Fruit fly (Drosophila melanogaster) whole organism, embryonic: ENCODE data around the gene dar1.

Experiments
- CG10209 ChIP-seq: fragments of 200-800 bp; sonication (Bioruptor generic); optimal IDR thresholded peaks from 3 replicates; lab custom pipeline; 2017; ENCODE audit warnings: missing biosample characterization, mild to moderate bottlenecking, missing genetic modification characterization, missing genetic modification reagents
- CG10267 ChIP-seq: fragments of 200-800 bp; sonication (Bioruptor generic); optimal IDR thresholded peaks from 2 replicates; lab custom pipeline; 2018; ENCODE audit warnings: missing biosample characterization, mild to moderate bottlenecking, missing genetic modification characterization, moderate library complexity
- CG10321 ChIP-seq: fragments of 200-800 bp; sonication (Bioruptor generic); IDR thresholded peaks from 2 replicates; pipeline ENCODE4 v1.3.6; 2022; ENCODE audit warnings: missing biosample characterization, missing genetic modification characterization
- CG10654 ChIP-seq: fragments of 200-800 bp; sonication (Bioruptor generic); optimal IDR thresholded peaks from 2 replicates; lab custom pipeline; 2016; ENCODE audit warnings: missing biosample characterization, missing genetic modification characterization
- CG12155 ChIP-seq: fragments of 200-800 bp; sonication (Bioruptor generic); optimal IDR thresholded peaks from 3 replicates; lab custom pipeline; 2016; ENCODE audit warnings: missing biosample characterization, missing genetic modification characterization
- CG12391 ChIP-seq: fragments of 200-800 bp; sonication (Bioruptor generic); optimal IDR thresholded peaks from 3 replicates; lab custom pipeline; 2018; ENCODE audit warnings: missing biosample characterization, mild to moderate bottlenecking, missing genetic modification characterization, moderate library complexity
- CG12769 ChIP-seq: fragments of 200-800 bp; sonication (Bioruptor generic); optimal IDR thresholded peaks from 2 replicates; lab custom pipeline; 2019; ENCODE audit warnings: missing biosample characterization, mild to moderate bottlenecking, missing genetic modification characterization, moderate library complexity
- CG13775 ChIP-seq: fragments of 200-800 bp; sonication (Bioruptor generic); optimal IDR thresholded peaks from 3 replicates; lab custom pipeline; 2017; ENCODE audit warnings: missing biosample characterization, mild to moderate bottlenecking, missing genetic modification characterization
- CG13894 ChIP-seq: fragments of 200-800 bp; sonication (Bioruptor generic); optimal IDR thresholded peaks from 3 replicates; lab custom pipeline; 2018; ENCODE audit warnings: missing biosample characterization, mild to moderate bottlenecking, missing genetic modification characterization, moderate library complexity
- CG1529 ChIP-seq: fragments of 200-800 bp; sonication (Bioruptor generic); optimal IDR thresholded peaks from 3 replicates; lab custom pipeline; 2018; ENCODE audit warnings: missing biosample characterization, missing genetic modification characterization
- CG17612 ChIP-seq: fragments of 200-800 bp; sonication (Bioruptor generic); IDR thresholded peaks from 2 replicates; pipeline ENCODE4 v1.3.6; 2022; ENCODE audit warnings: missing biosample characterization, missing genetic modification characterization
- CG18599 ChIP-seq: fragments of 200-800 bp; sonication (Bioruptor generic); optimal IDR thresholded peaks from 3 replicates; lab custom pipeline; 2017; ENCODE audit warnings: missing biosample characterization, missing genetic modification characterization, mild to moderate bottlenecking, moderate library complexity, missing genetic modification reagents
- CG18764 ChIP-seq: fragments of 200-800 bp; sonication (Bioruptor generic); optimal IDR thresholded peaks from 3 replicates; lab custom pipeline; 2016; ENCODE audit warnings: missing biosample characterization, missing genetic modification characterization
- CG30431 ChIP-seq: fragments of 200-800 bp; sonication (Bioruptor generic); optimal IDR thresholded peaks from 2 replicates; lab custom pipeline; 2017; ENCODE audit warnings: missing biosample characterization, missing genetic modification characterization
- CG4404 ChIP-seq: fragments of 200-800 bp; sonication (Bioruptor generic); IDR thresholded peaks from 2 replicates; pipeline ENCODE4 v1.3.6; 2022; ENCODE audit warnings: missing biosample characterization, missing genetic modification characterization
- CG4424 ChIP-seq: fragments of 200-800 bp; sonication (Bioruptor generic); optimal IDR thresholded peaks from 3 replicates; lab custom pipeline; 2016; ENCODE audit warnings: missing biosample characterization, missing genetic modification characterization
- CG5245 ChIP-seq: fragments of 200-800 bp; sonication (Bioruptor generic); optimal IDR thresholded peaks from 3 replicates; lab custom pipeline; 2016; ENCODE audit warnings: missing biosample characterization, missing genetic modification characterization
- CG6654 ChIP-seq: fragments of 200-800 bp; sonication (Bioruptor generic); optimal IDR thresholded peaks from 2 replicates; lab custom pipeline; 2017; ENCODE audit warnings: missing biosample characterization, mild to moderate bottlenecking, missing genetic modification characterization
- CG6683 ChIP-seq: fragments of 200-800 bp; sonication (Bioruptor generic); optimal IDR thresholded peaks from 2 replicates; lab custom pipeline; 2017; ENCODE audit warnings: missing biosample characterization, mild to moderate bottlenecking, missing genetic modification characterization, missing genetic modification reagents
- CG6765 ChIP-seq: fragments of 200-800 bp; sonication (Bioruptor generic); optimal IDR thresholded peaks from 3 replicates; lab custom pipeline; 2017; ENCODE audit warnings: missing biosample characterization, mild to moderate bottlenecking, missing genetic modification characterization
- CG7271 ChIP-seq: fragments of 200-800 bp; sonication (Bioruptor generic); optimal IDR thresholded peaks from 2 replicates; lab custom pipeline; 2018; ENCODE audit warnings: missing biosample characterization, mild to moderate bottlenecking, missing genetic modification characterization, moderate library complexity
- CHES-1-like ChIP-seq: fragments of 200-800 bp; sonication (Bioruptor generic); optimal IDR thresholded peaks from 2 replicates; lab custom pipeline; 2016; ENCODE audit warnings: missing biosample characterization, missing genetic modification characterization
- Elba2 ChIP-seq: fragments of 200-800 bp; sonication (Bioruptor generic); optimal IDR thresholded peaks from 3 replicates; lab custom pipeline; 2016; ENCODE audit warnings: missing biosample characterization, missing genetic modification characterization
- HLH54F ChIP-seq: fragments of 200-800 bp; sonication (Bioruptor generic); optimal IDR thresholded peaks from 3 replicates; lab custom pipeline; 2016; ENCODE audit warnings: missing biosample characterization, missing genetic modification characterization
- Jarid2 ChIP-seq: fragments of 200-800 bp; sonication (Bioruptor generic); optimal IDR thresholded peaks from 3 replicates; lab custom pipeline; 2017; ENCODE audit warnings: mild to moderate bottlenecking, missing biosample characterization, missing genetic modification reagents, missing genetic modification characterization
- Kr ChIP-seq: fragments of 200-800 bp; sonication (Bioruptor generic); optimal IDR thresholded peaks from 2 replicates; lab custom pipeline; 2017; ENCODE audit warnings: missing biosample characterization, mild to moderate bottlenecking, missing genetic modification characterization
- Mes4 ChIP-seq: fragments of 200-800 bp; sonication (Bioruptor generic); optimal IDR thresholded peaks from 2 replicates; lab custom pipeline; 2016; ENCODE audit warnings: missing biosample characterization, missing genetic modification characterization
- Myb ChIP-seq: fragments of 200-800 bp; sonication (Bioruptor generic); optimal IDR thresholded peaks from 2 replicates; lab custom pipeline; 2016; ENCODE audit warnings: missing biosample characterization, missing genetic modification characterization
- Optix ChIP-seq: fragments of 200-800 bp; sonication (Bioruptor generic); IDR thresholded peaks from 3 replicates; pipeline ENCODE4 v1.3.6; 2022; ENCODE audit warnings: missing biosample characterization, missing genetic modification characterization
- Pdp1 ChIP-seq, 2 experiments: fragments of 200-800 bp; sonication (Bioruptor generic); optimal IDR thresholded peaks; 3 replicates each; lab custom pipeline; 2016; ENCODE audit warnings: missing biosample characterization in 2 of 2, missing genetic modification characterization in 2 of 2, mild to moderate bottlenecking in 1 of 2, moderate library complexity in 1 of 2
- Xrp1 ChIP-seq: fragments of 200-800 bp; sonication (Bioruptor generic); IDR thresholded peaks from 2 replicates; pipeline ENCODE4 v1.3.6; 2022; ENCODE audit warnings: missing biosample characterization, missing genetic modification characterization
- abd-A ChIP-seq: fragments of 200-800 bp; sonication (Bioruptor generic); optimal IDR thresholded peaks from 3 replicates; lab custom pipeline; 2019; ENCODE audit warnings: missing biosample characterization, mild to moderate bottlenecking, missing genetic modification characterization, moderate library complexity
- cg ChIP-seq: fragments of 200-800 bp; sonication (Bioruptor generic); optimal IDR thresholded peaks from 3 replicates; lab custom pipeline; 2019; ENCODE audit warnings: missing biosample characterization, mild to moderate bottlenecking, missing genetic modification characterization, moderate library complexity
- croc ChIP-seq: fragments of 200-800 bp; sonication (Bioruptor generic); conservative IDR thresholded peaks from 3 replicates; pipeline ENCODE4 v1.3.6; 2022; ENCODE audit warnings: missing biosample characterization, missing genetic modification characterization
- crol ChIP-seq: fragments of 200-800 bp; sonication (Bioruptor generic); IDR thresholded peaks from 2 replicates; pipeline ENCODE4 v1.3.6; 2022; ENCODE audit warnings: missing biosample characterization, missing genetic modification characterization
- dpn ChIP-seq, 2 experiments: fragments of 200-800 bp; sonication (Bioruptor generic); optimal IDR thresholded peaks; 3 replicates each; lab custom pipeline; 2016; ENCODE audit warnings: missing biosample characterization in 2 of 2, missing genetic modification characterization in 2 of 2
- emc ChIP-seq: fragments of 200-800 bp; sonication (Bioruptor generic); optimal IDR thresholded peaks from 2 replicates; lab custom pipeline; 2016; ENCODE audit warnings: missing biosample characterization, missing genetic modification characterization
- ems ChIP-seq: fragments of 200-800 bp; sonication (Bioruptor generic); optimal IDR thresholded peaks from 3 replicates; lab custom pipeline; 2016; ENCODE audit warnings: missing biosample characterization, missing genetic modification characterization
- en ChIP-seq: fragments of 200-800 bp; sonication (Bioruptor generic); optimal IDR thresholded peaks from 2 replicates; lab custom pipeline; 2016; ENCODE audit warnings: missing biosample characterization, missing genetic modification characterization
- esg ChIP-seq: fragments of 200-800 bp; sonication (Bioruptor generic); conservative IDR thresholded peaks from 2 replicates; pipeline ENCODE4 v1.3.6; 2022; ENCODE audit warnings: missing biosample characterization, missing genetic modification characterization
- kay ChIP-seq: fragments of 200-800 bp; sonication (Bioruptor generic); optimal IDR thresholded peaks from 2 replicates; lab custom pipeline; 2016; ENCODE audit warnings: missing biosample characterization, missing genetic modification characterization
- lab ChIP-seq: fragments of 200-800 bp; sonication (Bioruptor generic); optimal IDR thresholded peaks from 3 replicates; lab custom pipeline; 2017; ENCODE audit warnings: missing biosample characterization, missing genetic modification characterization, mild to moderate bottlenecking, moderate library complexity, missing genetic modification reagents
- mirr ChIP-seq: fragments of 200-800 bp; sonication (Bioruptor generic); optimal IDR thresholded peaks from 3 replicates; lab custom pipeline; 2018; ENCODE audit warnings: missing biosample characterization, mild to moderate bottlenecking, missing genetic modification characterization
- mld ChIP-seq: fragments of 200-800 bp; sonication (Bioruptor generic); IDR thresholded peaks from 3 replicates; pipeline ENCODE4 v1.3.6; 2022; ENCODE audit warnings: missing biosample characterization, missing genetic modification characterization; ENCODE audit not compliant: partially characterized antibody
- onecut ChIP-seq: fragments of 200-800 bp; sonication (Bioruptor generic); IDR thresholded peaks from 2 replicates; pipeline ENCODE4 v1.3.6; 2022; ENCODE audit warnings: missing biosample characterization, missing genetic modification characterization
- pho ChIP-seq: fragments of 200-800 bp; sonication (Bioruptor generic); optimal IDR thresholded peaks from 2 replicates; lab custom pipeline; 2016; ENCODE audit warnings: missing biosample characterization, missing genetic modification characterization
- rib ChIP-seq: fragments of 200-800 bp; sonication (Bioruptor generic); IDR thresholded peaks from 2 replicates; pipeline ENCODE4 v1.3.6; 2022; ENCODE audit warnings: missing biosample characterization, missing genetic modification characterization
- scrt ChIP-seq: fragments of 200-800 bp; sonication (Bioruptor generic); optimal IDR thresholded peaks from 2 replicates; lab custom pipeline; 2018; ENCODE audit warnings: missing biosample characterization, mild to moderate bottlenecking, missing genetic modification characterization, moderate library complexity
- stc ChIP-seq: fragments of 200-800 bp; sonication (Bioruptor generic); IDR thresholded peaks from 2 replicates; pipeline ENCODE4 v1.3.6; 2022; ENCODE audit warnings: missing biosample characterization, missing genetic modification characterization
- toy ChIP-seq: fragments of 200-800 bp; sonication (Bioruptor generic); IDR thresholded peaks from 2 replicates; pipeline ENCODE4 v1.3.6; 2022; ENCODE audit warnings: missing biosample characterization, missing genetic modification characterization
- yki ChIP-seq: fragments of >200 bp; optimal IDR thresholded peaks from 3 replicates; lab custom pipeline; 2018
- zfh1 ChIP-seq: fragments of 200-800 bp; sonication (Bioruptor generic); IDR thresholded peaks from 3 replicates; pipeline ENCODE4 v1.3.6; 2022; ENCODE audit warnings: missing biosample characterization, missing genetic modification characterization

The dar1 gene

dm6 chr3L:3617252-3617651 lies 8.9 kb upstream of the dar1 start (continued):
- peak; percentile 86 for TF ChIP-seq Elba2 (GFP tag; lab: Kevin White, UChicago)
- peak; percentile 67 to 88 for TF ChIP-seq Pdp1 (GFP tag; optimal IDR thresholded peaks at IDR 0.05; lab: Kevin White, UChicago)
- TF ChIP-seq CG4404 (GFP tag; lab: Robert Waterston, UW): peak; percentile 77
- peak; percentile 49 for TF ChIP-seq lab (GFP tag; lab: Kevin White, UChicago)
- TF ChIP-seq CG1529 (GFP tag; lab: Kevin White, UChicago): peak; percentile 64
- TF ChIP-seq scrt (GFP tag; lab: Kevin White, UChicago): peak; percentile 25
- TF ChIP-seq mld (GFP tag; lab: Robert Waterston, UW): no peak
- TF ChIP-seq zfh1 (GFP tag; lab: Robert Waterston, UW): peak; percentile 94
- TF ChIP-seq pho (GFP tag; lab: Kevin White, UChicago): peak; percentile 42
- peak; percentile 86 for TF ChIP-seq Mes4 (GFP tag; lab: Kevin White, UChicago)
- TF ChIP-seq kay: peak; percentile 49
- peak; percentile 91 for TF ChIP-seq CG12391
- no peak for TF ChIP-seq cg (GFP tag; lab: Kevin White, UChicago)
- TF ChIP-seq CG7271: peak; percentile 25
- peak; percentile 77 for TF ChIP-seq CG10209 (GFP tag; lab: Kevin White, UChicago)
- no peak for TF ChIP-seq CG6765
- TF ChIP-seq CG13894 (tag; lab: Kevin White, UChicago): no peak
- peak; percentile 62 for TF ChIP-seq CG12769 (tag; lab: Kevin White, UChicago)
- peak; percentile 80 for TF ChIP-seq CG5245 (GFP tag; lab: Kevin White, UChicago)
- peak; percentile 95 for TF ChIP-seq Xrp1 (GFP tag; lab: Robert Waterston, UW)
- no peak for TF ChIP-seq CG6654 (GFP tag; lab: Kevin White, UChicago)
- TF ChIP-seq CG12155: peak; percentile 72
- TF ChIP-seq HLH54F (GFP tag; lab: Kevin White, UChicago): peak; percentile 57
- peak; percentile 68 to 83 for TF ChIP-seq dpn (GFP tag; optimal IDR thresholded peaks at IDR 0.05; lab: Kevin White, UChicago)
- no peak for TF ChIP-seq mirr (GFP tag; lab: Kevin White, UChicago)
- peak; percentile 48 for TF ChIP-seq CG10654 (GFP tag; lab: Kevin White, UChicago)
- TF ChIP-seq rib (GFP tag; lab: Robert Waterston, UW): no peak
- TF ChIP-seq CG18764 (GFP tag; lab: Kevin White, UChicago): peak; percentile 61
- no peak for TF ChIP-seq CG10321 (GFP tag; lab: Robert Waterston, UW)
- peak; percentile 49 for TF ChIP-seq crol (GFP tag; lab: Robert Waterston, UW)
- TF ChIP-seq stc (GFP tag; lab: Robert Waterston, UW): peak; percentile 63; the same call in 1 of the 2 replicates
- TF ChIP-seq ems (GFP tag; lab: Kevin White, UChicago): no peak
- no peak for TF ChIP-seq yki (lab: Kevin White, UChicago)
- TF ChIP-seq CG4424: peak; percentile 88
- TF ChIP-seq toy (GFP tag; lab: Robert Waterston, UW): no peak
- peak; percentile 60 for TF ChIP-seq esg (GFP tag; lab: Robert Waterston, UW)
- TF ChIP-seq Myb: peak; percentile 32
- peak; percentile 1 for TF ChIP-seq emc (GFP tag; lab: Kevin White, UChicago)
- peak; percentile 75; the same call in 1 of the 3 replicates for TF ChIP-seq Optix
- TF ChIP-seq CG10267 (tag; lab: Kevin White, UChicago): peak; percentile 83
- TF ChIP-seq CG30431 (GFP tag; lab: Kevin White, UChicago): peak; percentile 78
- TF ChIP-seq CG17612 (GFP tag; lab: Robert Waterston, UW): peak; percentile 38; the same call in 1 of the 2 replicates
- peak; percentile 77 for TF ChIP-seq onecut
- TF ChIP-seq CG13775 (GFP tag; lab: Kevin White, UChicago): peak; percentile 82
- peak; percentile 52 for TF ChIP-seq en
- TF ChIP-seq abd-A (tag; lab: Kevin White, UChicago): no peak
- peak; percentile 82 for TF ChIP-seq croc (GFP tag; lab: Robert Waterston, UW)
- peak; percentile 47 for TF ChIP-seq Jarid2 (GFP tag; lab: Kevin White, UChicago)
- no peak for TF ChIP-seq CG6683 (GFP tag; lab: Kevin White, UChicago)
- TF ChIP-seq CG18599: peak; percentile 61
- TF ChIP-seq Kr (GFP tag; lab: Kevin White, UChicago): no peak
- peak; percentile 52 for TF ChIP-seq CHES-1-like (GFP tag; lab: Kevin White, UChicago)
